Worm (Caenorhabditis elegans): ENCODE results near the gene C07B5.2.

Gene C07B5.2

ce11 chrX:9540464-9540863, 23.5 kb upstream of the C07B5.2 start:
- TF ChIP-seq nhr-12 (tag; optimal IDR thresholded peaks at IDR 0.05) (no peak), ceh-39 (tag; optimal IDR thresholded peaks at IDR 0.05) (no peak), ces-1 (GFP tag; optimal IDR thresholded peaks at IDR 0.05) (no peak), elt-1 (tag; optimal IDR thresholded peaks at IDR 0.05; ENCODE audit: borderline replicate concordance, insufficient read depth) (no peak), nhr-2 (tag; optimal IDR thresholded peaks at IDR 0.05) (no peak)

DNA sequence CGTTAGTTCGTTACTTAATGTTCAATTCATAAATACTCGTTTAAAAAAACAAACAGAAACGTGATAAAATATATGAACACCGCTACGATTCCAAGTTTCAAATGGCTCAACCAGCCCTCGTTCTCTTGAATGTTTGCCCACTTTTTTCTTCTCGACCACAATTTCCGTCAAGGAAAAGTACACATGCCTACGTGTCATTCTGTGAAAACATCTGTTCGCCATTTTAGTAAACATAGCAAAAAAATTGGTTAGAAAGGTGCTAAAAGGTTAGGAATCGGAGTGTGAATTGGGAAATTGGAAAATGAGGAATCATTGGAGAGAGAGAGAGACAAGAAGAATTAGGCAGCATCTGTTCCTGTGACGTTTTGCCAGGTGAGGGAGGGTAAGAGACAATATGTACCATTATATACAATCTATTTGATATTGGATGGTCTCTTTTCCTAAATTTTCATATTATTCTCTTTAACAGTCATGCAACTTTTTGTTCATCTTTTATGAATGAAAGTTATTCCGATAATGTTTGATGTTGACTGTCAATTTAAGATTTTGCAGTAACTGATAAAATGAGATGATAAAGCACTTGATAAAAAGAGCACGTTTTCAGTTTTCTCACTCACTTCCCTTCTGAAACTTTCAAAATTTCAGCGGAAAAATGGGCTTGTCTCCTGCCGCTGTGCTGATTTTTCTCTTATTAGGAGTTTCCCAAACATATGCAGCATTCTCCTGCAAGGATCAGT, 22.5 kb upstream of the C07B5.2 start, which contains the start of gene nuc-1:
Gene nuc-1, plus strand, starts transcription at position 612 of the 737 bp plus-strand sequence.
- TF ChIP-seq mls-2 (tag; optimal IDR thresholded peaks at IDR 0.05) (no peak), sem-2 (GFP tag; optimal IDR thresholded peaks at IDR 0.05) (no peak), blmp-1 (tag; optimal IDR thresholded peaks at IDR 0.05) (no peak), flh-1 (GFP tag; optimal IDR thresholded peaks at IDR 0.05) (no peak)

DNA sequence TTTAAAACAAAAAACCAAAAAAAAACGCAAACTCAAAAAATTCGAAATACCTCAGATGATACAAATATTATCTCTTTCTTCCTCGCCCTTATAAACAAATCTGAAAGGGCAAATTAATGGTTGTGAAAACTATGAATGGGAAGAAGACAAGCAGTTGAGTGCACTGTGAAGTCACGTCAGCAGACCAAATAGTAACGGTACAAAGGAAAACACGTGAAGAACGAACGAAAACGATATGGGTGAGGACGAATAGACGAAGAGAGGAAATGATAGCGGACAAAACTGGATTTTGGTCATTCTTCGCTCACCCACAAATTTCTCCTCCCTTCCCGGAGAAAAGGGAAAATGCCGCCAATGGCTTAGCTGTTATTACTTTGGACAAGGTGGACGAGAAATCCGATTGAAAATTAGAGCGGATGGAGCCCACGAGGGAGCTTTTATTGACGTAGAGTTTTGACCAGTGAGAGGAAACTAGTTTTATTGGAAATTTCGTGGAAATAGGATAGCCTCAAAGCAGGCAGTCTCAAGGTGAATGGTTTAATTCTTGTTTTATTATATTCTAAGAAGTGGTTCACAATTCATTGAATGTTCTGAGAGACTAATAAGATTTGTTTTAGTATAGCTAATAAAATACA, 20.6 kb upstream of the C07B5.2 start:
- TF ChIP-seq blmp-1 (tag; optimal IDR thresholded peaks at IDR 0.05), result no peak
- no peak for TF ChIP-seq nhr-12 (tag; optimal IDR thresholded peaks at IDR 0.05)
- TF ChIP-seq bed-3 (GFP tag; optimal IDR thresholded peaks at IDR 0.05), result no peak

ce11 chrX:9536665-9537064, 19.7 kb upstream of the C07B5.2 start, which contains the start of gene C07B5.8:
Gene C07B5.8, minus strand, starts transcription at chrX:9536765.
- TF ChIP-seq nhr-76 (tag; optimal IDR thresholded peaks at IDR 0.05), result no peak
- TF ChIP-seq cnd-1 (tag; optimal IDR thresholded peaks at IDR 0.05), result no peak
- TF ChIP-seq M03D4.4 (tag; optimal IDR thresholded peaks at IDR 0.05), result no peak
- TF ChIP-seq mep-1 (tag; optimal IDR thresholded peaks at IDR 0.05), result no peak
- TF ChIP-seq unc-120 (tag; optimal IDR thresholded peaks at IDR 0.05; ENCODE audit: poor library complexity, severe bottlenecking), result no peak
- no peak for TF ChIP-seq nhr-237 (tag; optimal IDR thresholded peaks at IDR 0.05)
- no peak for TF ChIP-seq ceh-83 (GFP tag; optimal IDR thresholded peaks at IDR 0.05)
- no peak for TF ChIP-seq unc-62 (GFP tag; optimal IDR thresholded peaks at IDR 0.05)
- TF ChIP-seq lsy-2 (tag; optimal IDR thresholded peaks at IDR 0.05), result no peak
- TF ChIP-seq ceh-39 (tag; optimal IDR thresholded peaks at IDR 0.05), result no peak
- no peak for TF ChIP-seq nhr-12 (tag; optimal IDR thresholded peaks at IDR 0.05)
- no peak for TF ChIP-seq sptf-1 (tag; optimal IDR thresholded peaks at IDR 0.05)
- TF ChIP-seq flh-1 (GFP tag; optimal IDR thresholded peaks at IDR 0.05), result no peak
- TF ChIP-seq unc-39 (tag; optimal IDR thresholded peaks at IDR 0.05), result no peak
- TF ChIP-seq drap-1 (GFP tag; optimal IDR thresholded peaks at IDR 0.05), result no peak
- no peak for TF ChIP-seq snpc-4 (tag; optimal IDR thresholded peaks at IDR 0.05)
- no peak for TF ChIP-seq bed-3 (GFP tag; optimal IDR thresholded peaks at IDR 0.05)
- TF ChIP-seq sem-2 (GFP tag; optimal IDR thresholded peaks at IDR 0.05), result no peak
- no peak for TF ChIP-seq ham-2 (GFP tag; optimal IDR thresholded peaks at IDR 0.05)

DNA sequence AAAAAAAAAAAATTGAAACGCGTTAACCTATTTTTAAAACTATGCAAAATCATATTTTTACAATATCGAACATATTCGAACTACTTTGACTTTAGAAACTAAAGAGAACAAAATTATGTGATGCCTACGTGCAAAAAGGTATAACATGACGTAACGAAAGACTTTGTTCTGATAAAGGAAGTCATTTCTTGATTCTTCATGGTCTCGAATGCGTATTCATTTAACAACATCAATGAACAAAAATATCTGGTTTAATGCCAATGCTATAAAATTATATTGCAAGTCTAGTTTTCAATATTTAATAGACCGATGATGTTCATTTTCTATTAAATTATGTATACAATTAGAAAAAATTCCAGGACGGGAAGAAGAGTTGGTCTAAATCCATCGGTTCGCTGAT, 19.0 kb upstream of the C07B5.2 start:
- TF ChIP-seq drap-1 (GFP tag; optimal IDR thresholded peaks at IDR 0.05) (no peak), ceh-39 (tag; optimal IDR thresholded peaks at IDR 0.05) (no peak), elt-3 (tag; optimal IDR thresholded peaks at IDR 0.05) (no peak), nhr-237 (tag; optimal IDR thresholded peaks at IDR 0.05) (no peak), ceh-43 (GFP tag; optimal IDR thresholded peaks at IDR 0.05) (no peak), flh-1 (GFP tag; optimal IDR thresholded peaks at IDR 0.05) (no peak)

DNA sequence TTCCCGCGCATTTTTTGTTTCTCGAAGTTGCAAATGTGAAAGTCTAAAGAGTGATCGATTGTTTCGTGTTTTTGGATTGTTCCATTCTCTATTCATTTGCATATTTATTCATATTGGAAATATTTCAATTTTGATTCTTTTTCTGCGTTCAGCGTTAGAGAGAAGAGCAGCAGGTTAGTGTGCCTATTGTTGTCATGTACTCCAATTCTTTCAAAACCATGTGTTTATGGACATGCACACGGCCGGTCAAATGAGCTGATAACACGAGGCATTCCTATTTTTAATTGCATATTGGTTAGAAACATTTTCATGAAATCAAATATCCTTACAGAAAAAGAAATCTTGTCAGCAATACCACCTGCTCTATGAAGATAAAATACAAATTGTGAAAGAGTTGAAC, 14.6 kb upstream of the C07B5.2 start:
- TF ChIP-seq flh-1 (GFP tag; optimal IDR thresholded peaks at IDR 0.05) (no peak), mep-1 (tag; optimal IDR thresholded peaks at IDR 0.05) (no peak), nhr-28 (tag; optimal IDR thresholded peaks at IDR 0.05) (no peak), zip-8 (tag; optimal IDR thresholded peaks at IDR 0.05) (no peak), ham-2 (GFP tag; optimal IDR thresholded peaks at IDR 0.05) (no peak), unc-120 (tag; optimal IDR thresholded peaks at IDR 0.05; ENCODE audit: poor library complexity, severe bottlenecking) (no peak), snpc-4 (tag; optimal IDR thresholded peaks at IDR 0.05) (no peak), sem-2 (GFP tag; optimal IDR thresholded peaks at IDR 0.05) (no peak), tbx-8 (GFP tag; optimal IDR thresholded peaks at IDR 0.05) (no peak), mls-2 (tag; optimal IDR thresholded peaks at IDR 0.05) (no peak), elt-1 (tag; optimal IDR thresholded peaks at IDR 0.05; ENCODE audit: borderline replicate concordance, insufficient read depth) (no peak), ceh-83 (GFP tag; optimal IDR thresholded peaks at IDR 0.05) (no peak), hlh-1 (tag; optimal IDR thresholded peaks at IDR 0.05) (no peak), drap-1 (GFP tag; optimal IDR thresholded peaks at IDR 0.05) (no peak), M03D4.4 (tag; optimal IDR thresholded peaks at IDR 0.05) (no peak), lsy-2 (tag; optimal IDR thresholded peaks at IDR 0.05) (no peak), ceh-39 (tag; optimal IDR thresholded peaks at IDR 0.05) (no peak)

Data from whole organism, mixed stage, embryonic.